Worm (Caenorhabditis elegans) whole organism, young adult: Measurements from ENCODE around the gene wnk-1.

Experiments
- F39B2.1 ChIP-seq: fragments of 200-800 bp; sonication (Bioruptor generic); IDR thresholded peaks from 2 replicates; pipeline ENCODE4 v1.3.6; 2022; ENCODE audit warnings: missing genetic modification reagents, missing genetic modification characterization, missing compliant biosample characterization
- Y67H2A.10 ChIP-seq: fragments of 200-800 bp; sonication (Bioruptor generic); conservative IDR thresholded peaks from 2 replicates; pipeline ENCODE4 v1.3.6; 2022; ENCODE audit warnings: missing genetic modification reagents, missing genetic modification characterization, missing compliant biosample characterization
- egl-18 ChIP-seq: fragments of 200-800 bp; sonication (Bioruptor generic); IDR thresholded peaks from 2 replicates; pipeline ENCODE4 v1.3.6; 2022; ENCODE audit warnings: missing genetic modification reagents, missing genetic modification characterization, missing compliant biosample characterization
- nhr-120 ChIP-seq: fragments of 200-800 bp; sonication (Bioruptor generic); IDR thresholded peaks from 2 replicates; pipeline ENCODE4 v1.3.6; 2022; ENCODE audit warnings: missing genetic modification characterization, missing compliant biosample characterization
- nhr-80 ChIP-seq: sonication (generic microtip); optimal IDR thresholded peaks from 2 replicates; lab custom pipeline; 2016; ENCODE audit warnings: missing genetic modification characterization, missing compliant biosample characterization
- pha-4 ChIP-seq: fragments of 150-350 bp; sonication (generic microtip); optimal IDR thresholded peaks from 2 replicates; lab custom pipeline; 2014; ENCODE audit warnings: missing biosample characterization, missing genetic modification reagents, missing genetic modification characterization
- ztf-26 ChIP-seq: sonication (generic microtip); optimal IDR thresholded peaks from 2 replicates; lab custom pipeline; 2017; ENCODE audit warnings: missing genetic modification characterization, missing compliant biosample characterization
- ztf-28 ChIP-seq: fragments of 200-800 bp; sonication (Bioruptor generic); IDR thresholded peaks from 2 replicates; pipeline ENCODE4 v1.3.6; 2022; ENCODE audit warnings: missing genetic modification reagents, missing genetic modification characterization, missing compliant biosample characterization

- no peak for TF ChIP-seq nhr-80 (tag; lab: Kevin White, UChicago)
- no peak for TF ChIP-seq egl-18 (GFP tag; lab: Robert Waterston, UW)
- no peak for TF ChIP-seq ztf-26
- TF ChIP-seq Y67H2A.10 (GFP tag; lab: Robert Waterston, UW) = no peak
- no peak for TF ChIP-seq nhr-120 (GFP tag; lab: Robert Waterston, UW)
- TF ChIP-seq pha-4 = no peak
- no peak for TF ChIP-seq ztf-28
- TF ChIP-seq F39B2.1 (GFP tag; lab: Robert Waterston, UW) = no peak
These were observed 18.5 kb downstream of the wnk-1 start for ce11 chrIV:9218415-9218814.
